Worm (Caenorhabditis elegans): ENCODE data around the gene decr-1.2.

decr-1.2 gene

ce11 chrII:8499021-8499420 lies 46.4 kb upstream of the decr-1.2 start (continued):
- TF ChIP-seq gmeb-2 (tag; optimal IDR thresholded peaks at IDR 0.05): no peak
- TF ChIP-seq K09A11.1 (tag; optimal IDR thresholded peaks at IDR 0.05; ENCODE audit: insufficient read depth): no peak
- TF ChIP-seq pha-2 (tag; optimal IDR thresholded peaks at IDR 0.05): no peak
- TF ChIP-seq ahr-1 (tag; optimal IDR thresholded peaks at IDR 0.05): no peak
- no peak for TF ChIP-seq pat-9 (tag; optimal IDR thresholded peaks at IDR 0.05)
- TF ChIP-seq ceh-31 (tag; optimal IDR thresholded peaks at IDR 0.05): peak; percentile 8
- no peak for TF ChIP-seq fax-1 (tag; optimal IDR thresholded peaks at IDR 0.05)
- no peak for TF ChIP-seq madf-2 (tag; optimal IDR thresholded peaks at IDR 0.05)
- no peak for TF ChIP-seq lin-11 (tag; optimal IDR thresholded peaks at IDR 0.05)
- peak; percentile 46 for TF ChIP-seq tbx-2 (tag; optimal IDR thresholded peaks at IDR 0.05)
- TF ChIP-seq ceh-9 (tag; optimal IDR thresholded peaks at IDR 0.05): no peak
- TF ChIP-seq ceh-22 (tag; optimal IDR thresholded peaks at IDR 0.05): no peak
- no peak for TF ChIP-seq pqm-1 (tag; optimal IDR thresholded peaks at IDR 0.05)
- TF ChIP-seq zip-5 (tag; optimal IDR thresholded peaks at IDR 0.05): no peak
- no peak for TF ChIP-seq elt-2 (tag; optimal IDR thresholded peaks at IDR 0.05)
- no peak for TF ChIP-seq T23F11.4 (GFP tag; optimal IDR thresholded peaks at IDR 0.05)
- TF ChIP-seq rnt-1 (tag; optimal IDR thresholded peaks at IDR 0.05): peak; percentile 63
- TF ChIP-seq eyg-1 (tag; optimal IDR thresholded peaks at IDR 0.05): no peak
- TF ChIP-seq ceh-30 (tag; optimal IDR thresholded peaks at IDR 0.05): no peak
- no peak for TF ChIP-seq ref-2 (tag; optimal IDR thresholded peaks at IDR 0.05)
- peak; percentile 64 for TF ChIP-seq hlh-8 (tag; optimal IDR thresholded peaks at IDR 0.05)
- no peak for TF ChIP-seq ets-4 (tag; optimal IDR thresholded peaks at IDR 0.05)
- no peak for TF ChIP-seq odd-2 (tag; optimal IDR thresholded peaks at IDR 0.05)
- TF ChIP-seq lim-6 (tag; optimal IDR thresholded peaks at IDR 0.05): no peak
- no peak for TF ChIP-seq dmd-4 (tag; optimal IDR thresholded peaks at IDR 0.05; ENCODE audit: borderline replicate concordance)
- peak; percentile 34 for TF ChIP-seq unc-55 (GFP tag; optimal IDR thresholded peaks at IDR 0.05)
- TF ChIP-seq nhr-11 (tag; optimal IDR thresholded peaks at IDR 0.05): no peak
- TF ChIP-seq ceh-19 (GFP tag; optimal IDR thresholded peaks at IDR 0.05): no peak
- TF ChIP-seq ceh-18 (tag; optimal IDR thresholded peaks at IDR 0.05): peak; percentile 88
- no peak for TF ChIP-seq pha-4 (tag; optimal IDR thresholded peaks at IDR 0.05)
- TF ChIP-seq pag-3 (tag; optimal IDR thresholded peaks at IDR 0.05; ENCODE audit: borderline replicate concordance): no peak
- TF ChIP-seq ttx-3 (tag; optimal IDR thresholded peaks at IDR 0.05): no peak
- TF ChIP-seq C08G9.2 (tag; optimal IDR thresholded peaks at IDR 0.05): no peak
- peak; percentile 15 for TF ChIP-seq sdc-2 (tag; optimal IDR thresholded peaks at IDR 0.05)
- TF ChIP-seq unc-42 (tag; optimal IDR thresholded peaks at IDR 0.05): no peak
- no peak for TF ChIP-seq hlh-15 (tag; optimal IDR thresholded peaks at IDR 0.05)
- TF ChIP-seq nhr-232 (tag; optimal IDR thresholded peaks at IDR 0.05): no peak
- TF ChIP-seq mec-3 (tag; optimal IDR thresholded peaks at IDR 0.05; ENCODE audit: borderline replicate concordance): no peak
- TF ChIP-seq ama-1 (optimal IDR thresholded peaks at IDR 0.05): no peak
- TF ChIP-seq dve-1 (tag; optimal IDR thresholded peaks at IDR 0.05): no peak

ce11 chrII:8504074-8504724 lies 41.2 kb upstream of the decr-1.2 start:
- TF ChIP-seq K02D7.2 (tag; optimal IDR thresholded peaks at IDR 0.05): no peak
- TF ChIP-seq tbx-7 (tag; optimal IDR thresholded peaks at IDR 0.05): no peak
- no peak for TF ChIP-seq elt-2 (tag; optimal IDR thresholded peaks at IDR 0.05)
- TF ChIP-seq odd-2 (tag; optimal IDR thresholded peaks at IDR 0.05): no peak
- TF ChIP-seq ceh-9 (tag; optimal IDR thresholded peaks at IDR 0.05): no peak
- TF ChIP-seq fkh-6 (tag; optimal IDR thresholded peaks at IDR 0.05): no peak
- no peak for TF ChIP-seq ceh-31 (tag; optimal IDR thresholded peaks at IDR 0.05)
- no peak for TF ChIP-seq nhr-11 (tag; optimal IDR thresholded peaks at IDR 0.05)
- no peak for TF ChIP-seq elt-4 (tag; optimal IDR thresholded peaks at IDR 0.05)
- TF ChIP-seq Y22D7AL.16 (tag; optimal IDR thresholded peaks at IDR 0.05): no peak
- no peak for TF ChIP-seq hlh-6 (tag; optimal IDR thresholded peaks at IDR 0.05)
- TF ChIP-seq zip-5 (tag; optimal IDR thresholded peaks at IDR 0.05): no peak
- no peak for TF ChIP-seq pqm-1 (tag; optimal IDR thresholded peaks at IDR 0.05)
- TF ChIP-seq ama-1 (optimal IDR thresholded peaks at IDR 0.05): no peak
- TF ChIP-seq mec-3 (tag; optimal IDR thresholded peaks at IDR 0.05; ENCODE audit: borderline replicate concordance): no peak
- no peak for TF ChIP-seq pros-1 (tag; optimal IDR thresholded peaks at IDR 0.05)
- TF ChIP-seq lin-11 (tag; optimal IDR thresholded peaks at IDR 0.05): no peak

Measured in whole organism, late embryonic.